Worm (Caenorhabditis elegans): ENCODE results near the gene D2045.8.

D2045.8 gene

ce11 chrIII:10505182-10505581, 23.1 kb downstream of the D2045.8 start, which contains the start of the genes taf-11.3 and urm-1:
Gene taf-11.3 (minus strand): TSS chrIII:10505250.
Gene urm-1 (plus strand): TSS chrIII:10505480.
- TF ChIP-seq egl-27 (tag; optimal IDR thresholded peaks at IDR 0.05): no peak
- no peak for TF ChIP-seq nhr-76 (tag; optimal IDR thresholded peaks at IDR 0.05)
- peak; percentile 13 for TF ChIP-seq jun-1 (tag; optimal IDR thresholded peaks at IDR 0.05)
- TF ChIP-seq nhr-43 (tag; optimal IDR thresholded peaks at IDR 0.05; ENCODE audit: poor library complexity, severe bottlenecking): peak; percentile 61
- TF ChIP-seq lin-39 (tag; optimal IDR thresholded peaks at IDR 0.05): peak; percentile 24
- peak; percentile 89 for TF ChIP-seq nhr-23 (tag; optimal IDR thresholded peaks at IDR 0.05)
- TF ChIP-seq ztf-11 (tag; optimal IDR thresholded peaks at IDR 0.05): no peak
- TF ChIP-seq fkh-2 (tag; optimal IDR thresholded peaks at IDR 0.05): no peak
- peak; percentile 35 for TF ChIP-seq nhr-25 (tag; optimal IDR thresholded peaks at IDR 0.05)
- peak; percentile 56 for TF ChIP-seq R02D3.7 (tag; optimal IDR thresholded peaks at IDR 0.05)
- peak; percentile 85 for TF ChIP-seq nfya-1 (tag; optimal IDR thresholded peaks at IDR 0.05; ENCODE audit: insufficient read depth)
- peak; percentile 93 for TF ChIP-seq lin-15B (tag; optimal IDR thresholded peaks at IDR 0.05)
- no peak for TF ChIP-seq nhr-12 (tag; optimal IDR thresholded peaks at IDR 0.05)
- peak; percentile 88 for TF ChIP-seq snpc-4 (tag; optimal IDR thresholded peaks at IDR 0.05)
- TF ChIP-seq elt-2 (tag; optimal IDR thresholded peaks at IDR 0.05): peak; percentile 21
- TF ChIP-seq ceh-9 (tag; optimal IDR thresholded peaks at IDR 0.05): no peak
- peak; percentile 90 for TF ChIP-seq pha-4 (tag; optimal IDR thresholded peaks at IDR 0.05)
- TF ChIP-seq hmg-11 (tag; optimal IDR thresholded peaks at IDR 0.05): peak; percentile 67
- TF ChIP-seq mdl-1 (tag; optimal IDR thresholded peaks at IDR 0.05): no peak
- no peak for TF ChIP-seq egl-5 (tag; optimal IDR thresholded peaks at IDR 0.05)

- TF ChIP-seq sea-2 (GFP tag; optimal IDR thresholded peaks at IDR 0.05) (no peak), hmg-11 (tag; optimal IDR thresholded peaks at IDR 0.05) (no peak), nhr-11 (tag; optimal IDR thresholded peaks at IDR 0.05) (no peak), nhr-76 (tag; optimal IDR thresholded peaks at IDR 0.05) (no peak), nhr-12 (tag; optimal IDR thresholded peaks at IDR 0.05) (no peak), egl-27 (tag; optimal IDR thresholded peaks at IDR 0.05) (no peak)
These were observed 24.0 kb downstream of the D2045.8 start for ce11 chrIII:10505943-10506698.

- TF ChIP-seq nhr-76 (tag; optimal IDR thresholded peaks at IDR 0.05): no peak
- no peak for TF ChIP-seq fos-1 (tag; optimal IDR thresholded peaks at IDR 0.05)
- no peak for TF ChIP-seq ceh-16 (tag; optimal IDR thresholded peaks at IDR 0.05)
- TF ChIP-seq lsy-12 (tag; optimal IDR thresholded peaks at IDR 0.05): no peak
- no peak for TF ChIP-seq elt-3 (tag; optimal IDR thresholded peaks at IDR 0.05)
- TF ChIP-seq nhr-11 (tag; optimal IDR thresholded peaks at IDR 0.05): no peak
- TF ChIP-seq nhr-237 (tag; optimal IDR thresholded peaks at IDR 0.05): no peak
- peak; percentile 70 for TF ChIP-seq hmg-11 (tag; optimal IDR thresholded peaks at IDR 0.05)
- peak; percentile 43 for TF ChIP-seq elt-2 (tag; optimal IDR thresholded peaks at IDR 0.05)
- peak; percentile 54 for TF ChIP-seq tbx-2 (tag; optimal IDR thresholded peaks at IDR 0.05)
- TF ChIP-seq aly-2 (tag; optimal IDR thresholded peaks at IDR 0.05): no peak
- peak; percentile 90 for TF ChIP-seq snpc-4 (tag; optimal IDR thresholded peaks at IDR 0.05)
- no peak for TF ChIP-seq eor-1 (tag; optimal IDR thresholded peaks at IDR 0.05)
- TF ChIP-seq ceh-82 (tag; optimal IDR thresholded peaks at IDR 0.05): no peak
- no peak for TF ChIP-seq unc-62 (GFP tag; optimal IDR thresholded peaks at IDR 0.05)
- TF ChIP-seq fkh-10 (GFP tag; optimal IDR thresholded peaks at IDR 0.05): peak; percentile 26
- TF ChIP-seq mdl-1 (tag; optimal IDR thresholded peaks at IDR 0.05): no peak
- TF ChIP-seq ztf-4 (tag; optimal IDR thresholded peaks at IDR 0.05): no peak
- peak; percentile 6 for TF ChIP-seq pqm-1 (tag; optimal IDR thresholded peaks at IDR 0.05)
- no peak for TF ChIP-seq daf-12 (tag; optimal IDR thresholded peaks at IDR 0.05)
- TF ChIP-seq sea-2 (GFP tag; optimal IDR thresholded peaks at IDR 0.05): no peak
- TF ChIP-seq ztf-11 (tag; optimal IDR thresholded peaks at IDR 0.05): no peak
- no peak for TF ChIP-seq nhr-12 (tag; optimal IDR thresholded peaks at IDR 0.05)
- peak; percentile 90 for TF ChIP-seq nfya-1 (tag; optimal IDR thresholded peaks at IDR 0.05; ENCODE audit: insufficient read depth)
- no peak for TF ChIP-seq lin-39 (tag; optimal IDR thresholded peaks at IDR 0.05)
- TF ChIP-seq nhr-67 (tag; optimal IDR thresholded peaks at IDR 0.05): no peak
- no peak for TF ChIP-seq elt-1 (tag; optimal IDR thresholded peaks at IDR 0.05)
- no peak for TF ChIP-seq fkh-2 (tag; optimal IDR thresholded peaks at IDR 0.05)
- TF ChIP-seq egl-5 (tag; optimal IDR thresholded peaks at IDR 0.05): no peak
- peak; percentile 67 for TF ChIP-seq skn-1 (tag; optimal IDR thresholded peaks at IDR 0.05)
- no peak for TF ChIP-seq ZK546.5 (tag; optimal IDR thresholded peaks at IDR 0.05)
- peak; percentile 86 for TF ChIP-seq R02D3.7 (tag; optimal IDR thresholded peaks at IDR 0.05)
- peak; percentile 96 for TF ChIP-seq lin-15B (tag; optimal IDR thresholded peaks at IDR 0.05)
- peak; percentile 75 for TF ChIP-seq jun-1 (tag; optimal IDR thresholded peaks at IDR 0.05)
- no peak for TF ChIP-seq zag-1 (tag; optimal IDR thresholded peaks at IDR 0.05)
- no peak for TF ChIP-seq ama-1 (optimal IDR thresholded peaks at IDR 0.05)
- TF ChIP-seq nhr-43 (tag; optimal IDR thresholded peaks at IDR 0.05; ENCODE audit: poor library complexity, severe bottlenecking): peak; percentile 59
- TF ChIP-seq nhr-77 (tag; optimal IDR thresholded peaks at IDR 0.05): no peak
- TF ChIP-seq ceh-28 (tag; optimal IDR thresholded peaks at IDR 0.05): peak; percentile 40
- no peak for TF ChIP-seq ceh-9 (tag; optimal IDR thresholded peaks at IDR 0.05)
- peak; percentile 93 for TF ChIP-seq pha-4 (tag; optimal IDR thresholded peaks at IDR 0.05)
- peak; percentile 90 for TF ChIP-seq nhr-23 (tag; optimal IDR thresholded peaks at IDR 0.05)
These were observed 24.7 kb downstream of the D2045.8 start, which contains the start of the genes sip-1 and sly-1 for ce11 chrIII:10506699-10507248. Gene sip-1 (minus strand): TSS chrIII:10506801. Gene sly-1 (plus strand): TSS chrIII:10507058.

Data from whole organism, L3 larva.